Worm (Caenorhabditis elegans) whole organism, young adult: ENCODE data around the gene dhc-3.

Source experiments
- unc-130 ChIP-seq: sonication (generic microtip); optimal IDR thresholded peaks from 2 replicates; lab custom pipeline; 2016; ENCODE audit warnings: missing genetic modification reagents, missing genetic modification characterization, missing compliant biosample characterization
- ztf-18 ChIP-seq: sonication (generic microtip); optimal IDR thresholded peaks from 2 replicates; lab custom pipeline; 2016; ENCODE audit warnings: missing genotype, mild to moderate bottlenecking, missing genetic modification characterization, missing compliant biosample characterization
- ztf-22 ChIP-seq: fragments of 200-800 bp; sonication (Bioruptor generic); optimal IDR thresholded peaks from 2 replicates; lab custom pipeline; 2018; ENCODE audit warnings: mild to moderate bottlenecking, missing genetic modification characterization, moderate library complexity, missing compliant biosample characterization

DNA sequence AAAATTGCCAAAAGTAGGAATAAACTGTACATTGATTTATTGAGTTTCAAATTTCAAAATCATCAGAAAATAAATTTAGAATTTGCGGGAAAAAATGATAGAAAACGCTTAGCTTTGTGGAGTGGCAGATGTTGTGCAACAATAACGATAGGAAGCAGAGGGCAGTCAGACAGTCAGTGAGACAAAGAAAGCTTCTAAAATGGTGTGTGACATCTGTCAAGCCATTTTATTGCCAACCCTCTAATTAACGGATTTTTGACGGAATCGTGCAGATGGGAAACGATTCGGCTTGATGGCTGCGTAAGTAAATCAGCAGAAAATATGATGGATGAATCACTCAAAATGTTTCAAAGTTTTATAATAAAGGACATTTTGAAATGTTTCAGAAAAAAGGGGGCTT is 18.7 kb upstream of the dhc-3 start, which contains the start of gene max-1:
- TF ChIP-seq ztf-22 (GFP tag; lab: Kevin White, UChicago) (no peak), ztf-18 (no peak), unc-130 (GFP tag; lab: Kevin White, UChicago) (no peak)
